Worm (Caenorhabditis elegans) whole organism, L1 larva: Measurements from ENCODE around the gene rpc-2.

Experiments used
- C16A3.4 ChIP-seq: fragments of 150-350 bp; optimal IDR thresholded peaks from 2 replicates; lab custom pipeline; 2014; ENCODE audit warnings: missing biosample characterization, missing genetic modification characterization
- C34B4.2 ChIP-seq: sonication (generic microtip); optimal IDR thresholded peaks from 2 replicates; lab custom pipeline; 2017; ENCODE audit warnings: mild to moderate bottlenecking, missing genetic modification characterization, missing compliant biosample characterization
- ceh-63 ChIP-seq: fragments of 200-800 bp; sonication (Bioruptor generic); optimal IDR thresholded peaks from 2 replicates; lab custom pipeline; 2018; ENCODE audit warnings: mild to moderate bottlenecking, missing genetic modification characterization, missing compliant biosample characterization
- ceh-8 ChIP-seq: fragments of 200-800 bp; sonication (Bioruptor generic); optimal IDR thresholded peaks from 2 replicates; lab custom pipeline; 2018; ENCODE audit warnings: mild to moderate bottlenecking, missing genetic modification characterization, moderate library complexity, missing compliant biosample characterization
- ceh-82 ChIP-seq, 3 experiments: fragments of 150-350 bp in 1 of 3; sonication (generic microtip) in 2 of 3; optimal IDR thresholded peaks; 2 replicates each; lab custom pipeline; 2014 to 2017; ENCODE audit warnings: missing biosample characterization in 3 of 3, missing genetic modification characterization in 3 of 3
- ces-1 ChIP-seq: fragments of 150-350 bp; optimal IDR thresholded peaks from 2 replicates; lab custom pipeline; 2014; ENCODE audit warnings: missing biosample characterization, missing genetic modification reagents, missing genetic modification characterization
- efl-1 ChIP-seq, 4 experiments: fragments of 150-350 bp; optimal IDR thresholded peaks in 3 of 4; peaks in 1 of 4; 1 replicate in 1 of 4; 2 replicates in 3 of 4; lab custom pipeline; 2014; ENCODE audit warnings: missing biosample characterization in 2 of 4, missing genetic modification characterization in 2 of 4, missing genetic modification reagents in 2 of 4
- efl-3 ChIP-seq: fragments of 200-800 bp; sonication (Bioruptor generic); optimal IDR thresholded peaks from 2 replicates; lab custom pipeline; 2018; ENCODE audit warnings: mild to moderate bottlenecking, missing genetic modification characterization, missing compliant biosample characterization
- ets-5 ChIP-seq: fragments of 200-800 bp; sonication (Bioruptor generic); IDR thresholded peaks from 2 replicates; pipeline ENCODE4 v1.3.6; 2022; ENCODE audit warnings: missing genetic modification characterization, missing compliant biosample characterization
- fkh-10 ChIP-seq: sonication (generic microtip); optimal IDR thresholded peaks from 2 replicates; lab custom pipeline; 2017; ENCODE audit warnings: missing biosample characterization, missing genetic modification reagents, missing genetic modification characterization
- fkh-4 ChIP-seq: sonication (generic microtip); optimal IDR thresholded peaks from 2 replicates; lab custom pipeline; 2016; ENCODE audit warnings: missing compliant biosample characterization, missing genetic modification characterization, borderline replicate concordance
- fos-1 ChIP-seq: fragments of 150-350 bp; optimal IDR thresholded peaks from 2 replicates; lab custom pipeline; 2014; ENCODE audit warnings: missing biosample characterization, missing genetic modification characterization
- hlh-17 ChIP-seq: fragments of 200-800 bp; sonication (Bioruptor generic); optimal IDR thresholded peaks from 2 replicates; lab custom pipeline; 2018; ENCODE audit warnings: missing genetic modification characterization, mild to moderate bottlenecking, missing compliant biosample characterization, moderate library complexity, borderline replicate concordance
- hlh-4 ChIP-seq: sonication (generic microtip); optimal IDR thresholded peaks from 2 replicates; lab custom pipeline; 2016; ENCODE audit warnings: mild to moderate bottlenecking, missing genetic modification characterization, missing compliant biosample characterization
- hpl-2 ChIP-seq: fragments of 150-350 bp; optimal IDR thresholded peaks from 2 replicates; lab custom pipeline; 2014; ENCODE audit warnings: missing biosample characterization, missing genetic modification reagents, missing genetic modification characterization
- lin-13 ChIP-seq: fragments of 150-350 bp; optimal IDR thresholded peaks from 2 replicates; lab custom pipeline; 2014; ENCODE audit warnings: missing biosample characterization, missing genetic modification reagents, missing genetic modification characterization
- lin-14 ChIP-seq: fragments of 200-800 bp; sonication (Bioruptor generic); optimal IDR thresholded peaks from 2 replicates; lab custom pipeline; 2018; ENCODE audit warnings: mild to moderate bottlenecking, missing genetic modification characterization, moderate library complexity, missing compliant biosample characterization
- mdl-1 ChIP-seq, 2 experiments: fragments of 150-350 bp; optimal IDR thresholded peaks; 2 replicates each; lab custom pipeline; 2014 to 2017; ENCODE audit warnings: missing biosample characterization in 2 of 2, missing genetic modification characterization in 2 of 2, inconsistent platforms in 1 of 2
- nhr-11 ChIP-seq: fragments of 150-350 bp; optimal IDR thresholded peaks from 2 replicates; lab custom pipeline; 2014; ENCODE audit warnings: missing biosample characterization, missing genetic modification characterization
- nhr-19 ChIP-seq: fragments of 200-800 bp; sonication (Bioruptor generic); conservative IDR thresholded peaks from 2 replicates; pipeline ENCODE4 v1.3.6; 2022; ENCODE audit warnings: missing genetic modification characterization, missing compliant biosample characterization
- nhr-28 ChIP-seq: fragments of 150-350 bp; optimal IDR thresholded peaks from 2 replicates; lab custom pipeline; 2014; ENCODE audit warnings: missing biosample characterization, missing genetic modification characterization
- nhr-71 ChIP-seq: sonication (generic microtip); optimal IDR thresholded peaks from 2 replicates; lab custom pipeline; 2016; ENCODE audit warnings: mild to moderate bottlenecking, missing genetic modification characterization, moderate library complexity, missing compliant biosample characterization
- nhr-77 ChIP-seq: fragments of 150-350 bp; optimal IDR thresholded peaks from 2 replicates; lab custom pipeline; 2014; ENCODE audit warnings: missing biosample characterization, missing genetic modification characterization
- pag-3 ChIP-seq: sonication (generic microtip); optimal IDR thresholded peaks from 2 replicates; lab custom pipeline; 2017; ENCODE audit warnings: missing genetic modification characterization, mild to moderate bottlenecking, missing compliant biosample characterization, antibody characterized with exemption, borderline replicate concordance; ENCODE audit not compliant: insufficient read depth
- pax-3 ChIP-seq: fragments of 200-800 bp; sonication (Bioruptor generic); optimal IDR thresholded peaks from 2 replicates; lab custom pipeline; 2018; ENCODE audit warnings: mild to moderate bottlenecking, missing genetic modification characterization, moderate library complexity, missing compliant biosample characterization
- pqm-1 ChIP-seq: sonication (generic microtip); optimal IDR thresholded peaks from 3 replicates; lab custom pipeline; 2017; ENCODE audit warnings: missing biosample characterization, missing genetic modification characterization
- rnt-1 ChIP-seq: sonication (generic microtip); optimal IDR thresholded peaks from 2 replicates; lab custom pipeline; 2016; ENCODE audit warnings: mild to moderate bottlenecking, missing genetic modification characterization, moderate library complexity, missing compliant biosample characterization
- skn-1 ChIP-seq: fragments of 150-350 bp; optimal IDR thresholded peaks from 2 replicates; lab custom pipeline; 2014; ENCODE audit warnings: missing biosample characterization, missing genetic modification characterization
- snpc-4 ChIP-seq: fragments of 150-350 bp; optimal IDR thresholded peaks from 2 replicates; lab custom pipeline; 2014; ENCODE audit warnings: missing biosample characterization, missing genetic modification characterization
- snu-23 ChIP-seq: sonication (generic microtip); optimal IDR thresholded peaks from 2 replicates; lab custom pipeline; 2016; ENCODE audit warnings: missing genetic modification characterization, missing compliant biosample characterization
- sox-4 ChIP-seq: sonication (generic microtip); optimal IDR thresholded peaks from 2 replicates; lab custom pipeline; 2016; ENCODE audit warnings: missing genetic modification characterization, missing compliant biosample characterization
- swsn-7 ChIP-seq: sonication (generic microtip); optimal IDR thresholded peaks from 2 replicates; lab custom pipeline; 2016; ENCODE audit warnings: missing genetic modification characterization, missing compliant biosample characterization
- unc-130 ChIP-seq: fragments of 150-350 bp; optimal IDR thresholded peaks from 2 replicates; lab custom pipeline; 2017; ENCODE audit warnings: missing biosample characterization, missing genetic modification characterization, inconsistent platforms
- unc-30 ChIP-seq: sonication (generic microtip); optimal IDR thresholded peaks from 2 replicates; lab custom pipeline; 2017; ENCODE audit warnings: missing biosample characterization, missing genetic modification characterization
- unc-98 ChIP-seq: fragments of 200-800 bp; sonication (Bioruptor generic); IDR thresholded peaks from 2 replicates; pipeline ENCODE4 v1.3.6; 2022; ENCODE audit warnings: missing genetic modification characterization, missing compliant biosample characterization
- vab-15 ChIP-seq: sonication (generic microtip); optimal IDR thresholded peaks from 2 replicates; lab custom pipeline; 2017; ENCODE audit warnings: missing genotype, mild to moderate bottlenecking, missing genetic modification characterization, missing compliant biosample characterization
- zag-1 ChIP-seq: fragments of 150-350 bp; optimal IDR thresholded peaks from 2 replicates; lab custom pipeline; 2014; ENCODE audit warnings: missing biosample characterization, missing genetic modification characterization
- ztf-4 ChIP-seq: fragments of 150-350 bp; optimal IDR thresholded peaks from 2 replicates; lab custom pipeline; 2014; ENCODE audit warnings: missing biosample characterization, missing genetic modification characterization

rpc-2 gene

ce11 chrIII:5570814-5571443 is 13.8 kb downstream of the rpc-2 start:
- TF ChIP-seq ceh-8 (GFP tag; lab: Kevin White, UChicago), result no peak
- TF ChIP-seq nhr-11 (tag; lab: Kevin White, UChicago), result no peak
- TF ChIP-seq nhr-77 (tag; lab: Kevin White, UChicago), result no peak
- TF ChIP-seq vab-15 (tag; lab: Kevin White, UChicago), result no peak
- no peak for TF ChIP-seq ztf-4 (tag; lab: Kevin White, UChicago)
- TF ChIP-seq zag-1, result no peak
- TF ChIP-seq snpc-4 (tag; lab: Kevin White, UChicago), result no peak
- no peak for TF ChIP-seq efl-1 (optimal IDR thresholded peaks at IDR 0.05; lab: Kevin White, UChicago)
- TF ChIP-seq efl-1 (GFP tag; optimal IDR thresholded peaks at IDR 0.05 in 1 of 2; lab: Kevin White, UChicago), result peak in 1 of 2 experiments; percentile 20
- no peak for TF ChIP-seq swsn-7 (tag; lab: Kevin White, UChicago)
- TF ChIP-seq fos-1 (tag; lab: Kevin White, UChicago), result no peak
- TF ChIP-seq ces-1, result no peak
- TF ChIP-seq ets-5 (GFP tag; lab: Robert Waterston, UW), result no peak
- no peak for TF ChIP-seq hlh-17 (GFP tag; lab: Kevin White, UChicago)
- no peak for TF ChIP-seq pqm-1 (tag; lab: Kevin White, UChicago)
- TF ChIP-seq nhr-71, result peak; percentile 28
- no peak for TF ChIP-seq hlh-4 (tag; lab: Kevin White, UChicago)
- TF ChIP-seq unc-30 (tag; lab: Kevin White, UChicago), result peak; percentile 54
- TF ChIP-seq fkh-10 (GFP tag; lab: Kevin White, UChicago), result no peak
- TF ChIP-seq C34B4.2 (tag; lab: Kevin White, UChicago), result no peak
- TF ChIP-seq pax-3 (tag; lab: Kevin White, UChicago), result no peak
- no peak for TF ChIP-seq fkh-4
- TF ChIP-seq ceh-82 (tag; optimal IDR thresholded peaks at IDR 0.05; lab: Kevin White, UChicago), result no peak
- TF ChIP-seq lin-14, result peak; percentile 55
- no peak for TF ChIP-seq nhr-28
- TF ChIP-seq rnt-1 (tag; lab: Kevin White, UChicago), result peak; percentile 50
- no peak for TF ChIP-seq C16A3.4 (tag; lab: Kevin White, UChicago)
- TF ChIP-seq efl-3, result no peak

DNA sequence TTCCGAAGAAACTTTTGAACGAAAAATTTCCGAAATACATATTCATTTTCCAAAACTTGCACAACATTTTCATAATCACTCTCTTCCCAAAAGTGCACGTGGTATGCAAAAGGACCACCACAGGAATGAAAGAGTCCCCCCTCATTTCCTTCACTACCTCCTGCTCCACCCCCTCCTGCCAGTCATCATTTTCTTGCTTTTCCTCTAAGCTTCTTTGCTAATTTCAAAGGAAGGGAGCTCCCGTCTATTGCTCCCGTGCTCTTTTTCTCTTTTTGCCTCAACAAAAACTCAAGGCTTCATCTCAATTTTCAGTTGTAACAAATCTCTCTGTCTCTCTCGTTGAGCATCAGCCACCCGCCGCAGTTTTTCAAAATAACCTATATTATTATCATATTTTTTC is 15.6 kb downstream of the rpc-2 start:
- TF ChIP-seq efl-1 (optimal IDR thresholded peaks at IDR 0.05; lab: Kevin White, UChicago), result no peak
- TF ChIP-seq efl-1 (GFP tag; optimal IDR thresholded peaks at IDR 0.05 in 1 of 2; lab: Kevin White, UChicago), result peak in 1 of 2 experiments; percentile 20
- TF ChIP-seq mdl-1 (tag; optimal IDR thresholded peaks at IDR 0.05; lab: Kevin White, UChicago), result peak in 1 of 2 experiments; percentile 25
- peak; percentile 18 for TF ChIP-seq nhr-71
- TF ChIP-seq pag-3 (tag; lab: Kevin White, UChicago), result peak; percentile 14
- TF ChIP-seq skn-1 (tag; lab: Kevin White, UChicago), result peak; percentile 9
- peak; percentile 40 for TF ChIP-seq rnt-1 (tag; lab: Kevin White, UChicago)
- no peak for TF ChIP-seq ceh-63 (GFP tag; lab: Kevin White, UChicago)
- TF ChIP-seq lin-14, result peak; percentile 65
- TF ChIP-seq lin-13 (GFP tag; lab: Kevin White, UChicago), result no peak
- no peak for TF ChIP-seq nhr-19 (GFP tag; lab: Robert Waterston, UW)

- no peak for TF ChIP-seq unc-130 (tag; lab: Kevin White, UChicago)
- TF ChIP-seq ceh-8 (GFP tag; lab: Kevin White, UChicago), result no peak
- TF ChIP-seq snu-23, result no peak
- TF ChIP-seq unc-98, result no peak
- TF ChIP-seq ztf-4 (tag; lab: Kevin White, UChicago), result no peak
- TF ChIP-seq hpl-2 (GFP tag; lab: Kevin White, UChicago), result no peak
- no peak for TF ChIP-seq pqm-1 (tag; lab: Kevin White, UChicago)
- no peak for TF ChIP-seq sox-4 (tag; lab: Kevin White, UChicago)
- no peak for TF ChIP-seq ets-5 (GFP tag; lab: Robert Waterston, UW)
Observed at ce11 chrIII:5573694-5574093, 16.5 kb downstream of the rpc-2 start, which contains the start of gene molo-1. TSS of gene molo-1 (plus strand) at chrIII:5573994.
